Worm (Caenorhabditis elegans) whole organism, mixed stage, embryonic: ENCODE measurements around the gene tlk-1.

Experiments used
- M03D4.4 ChIP-seq: sonication (generic microtip); optimal IDR thresholded peaks from 2 replicates; lab custom pipeline; 2017; ENCODE audit warnings: mild to moderate bottlenecking, missing genetic modification characterization, missing compliant biosample characterization
- bed-3 ChIP-seq: fragments of 200-800 bp; sonication (Bioruptor generic); optimal IDR thresholded peaks from 3 replicates; lab custom pipeline; 2018; ENCODE audit warnings: mild to moderate bottlenecking, missing genetic modification characterization, moderate library complexity, missing compliant biosample characterization
- ceh-39 ChIP-seq: fragments of 150-350 bp; optimal IDR thresholded peaks from 2 replicates; lab custom pipeline; 2014; ENCODE audit warnings: missing biosample characterization, missing genetic modification characterization
- ceh-43 ChIP-seq: fragments of 200-800 bp; sonication (Bioruptor generic); optimal IDR thresholded peaks from 2 replicates; lab custom pipeline; 2018; ENCODE audit warnings: mild to moderate bottlenecking, missing genetic modification characterization, moderate library complexity, missing compliant biosample characterization
- ceh-83 ChIP-seq: fragments of 200-800 bp; sonication (Bioruptor generic); optimal IDR thresholded peaks from 2 replicates; lab custom pipeline; 2018; ENCODE audit warnings: mild to moderate bottlenecking, missing genetic modification characterization, missing compliant biosample characterization
- cnd-1 ChIP-seq: fragments of 200-800 bp; sonication (Bioruptor generic); optimal IDR thresholded peaks from 2 replicates; lab custom pipeline; 2018; ENCODE audit warnings: mild to moderate bottlenecking, missing genetic modification characterization, missing compliant biosample characterization
- drap-1 ChIP-seq: fragments of 200-800 bp; sonication (Bioruptor generic); optimal IDR thresholded peaks from 3 replicates; lab custom pipeline; 2018; ENCODE audit warnings: mild to moderate bottlenecking, missing genetic modification characterization, missing compliant biosample characterization
- elt-1 ChIP-seq: sonication (generic microtip); optimal IDR thresholded peaks from 2 replicates; lab custom pipeline; 2017; ENCODE audit warnings: missing genetic modification characterization, mild to moderate bottlenecking, missing compliant biosample characterization, antibody characterized with exemption, moderate library complexity, borderline replicate concordance; ENCODE audit not compliant: insufficient read depth
- flh-1 ChIP-seq: fragments of 200-800 bp; sonication (Bioruptor generic); optimal IDR thresholded peaks from 2 replicates; lab custom pipeline; 2018; ENCODE audit warnings: mild to moderate bottlenecking, missing genetic modification characterization, moderate library complexity, missing compliant biosample characterization
- hlh-1 ChIP-seq: fragments of 150-350 bp; optimal IDR thresholded peaks from 2 replicates; lab custom pipeline; 2014; ENCODE audit warnings: missing biosample characterization, missing genetic modification reagents, missing genetic modification characterization
- lin-13 ChIP-seq: fragments of 150-350 bp; optimal IDR thresholded peaks from 2 replicates; lab custom pipeline; 2014; ENCODE audit warnings: missing biosample characterization, missing genetic modification characterization
- lin-32 ChIP-seq: fragments of 200-800 bp; sonication (Bioruptor generic); optimal IDR thresholded peaks from 2 replicates; lab custom pipeline; 2018; ENCODE audit warnings: mild to moderate bottlenecking, missing genetic modification characterization, missing compliant biosample characterization
- lsy-2 ChIP-seq: fragments of 150-350 bp; optimal IDR thresholded peaks from 2 replicates; lab custom pipeline; 2014; ENCODE audit warnings: missing biosample characterization, missing genetic modification characterization
- mab-5 ChIP-seq: fragments of 150-350 bp; optimal IDR thresholded peaks from 2 replicates; lab custom pipeline; 2014; ENCODE audit warnings: missing biosample characterization, missing genetic modification characterization
- mep-1 ChIP-seq: fragments of 150-350 bp; optimal IDR thresholded peaks from 2 replicates; lab custom pipeline; 2017; ENCODE audit warnings: missing biosample characterization, missing genetic modification reagents, missing genetic modification characterization, inconsistent platforms
- mls-2 ChIP-seq: sonication (generic microtip); optimal IDR thresholded peaks from 2 replicates; lab custom pipeline; 2016; ENCODE audit warnings: mild to moderate bottlenecking, missing genetic modification characterization, moderate library complexity, missing compliant biosample characterization
- nhr-12 ChIP-seq: fragments of 150-350 bp; optimal IDR thresholded peaks from 2 replicates; lab custom pipeline; 2014; ENCODE audit warnings: missing biosample characterization, missing genetic modification characterization
- nhr-2 ChIP-seq: fragments of 150-350 bp; optimal IDR thresholded peaks from 2 replicates; lab custom pipeline; 2014; ENCODE audit warnings: missing biosample characterization, missing genetic modification characterization
- nhr-237 ChIP-seq: fragments of 150-350 bp; optimal IDR thresholded peaks from 2 replicates; lab custom pipeline; 2014; ENCODE audit warnings: missing biosample characterization, missing genetic modification characterization
- pha-4 ChIP-seq: fragments of 150-350 bp; optimal IDR thresholded peaks from 2 replicates; lab custom pipeline; 2018; ENCODE audit warnings: missing biosample characterization, missing genetic modification reagents, missing genetic modification characterization
- sem-2 ChIP-seq: fragments of 200-800 bp; sonication (Bioruptor generic); optimal IDR thresholded peaks from 2 replicates; lab custom pipeline; 2018; ENCODE audit warnings: mild to moderate bottlenecking, missing genetic modification characterization, missing compliant biosample characterization
- snpc-4 ChIP-seq: fragments of 150-350 bp; optimal IDR thresholded peaks from 2 replicates; lab custom pipeline; 2014; ENCODE audit warnings: missing biosample characterization, missing genetic modification characterization
- tbx-8 ChIP-seq: fragments of 200-800 bp; sonication (Bioruptor generic); optimal IDR thresholded peaks from 2 replicates; lab custom pipeline; 2018; ENCODE audit warnings: mild to moderate bottlenecking, missing genetic modification characterization, moderate library complexity, missing compliant biosample characterization
- unc-120 ChIP-seq: sonication (generic microtip); optimal IDR thresholded peaks from 2 replicates; lab custom pipeline; 2017; ENCODE audit warnings: missing genetic modification characterization, missing compliant biosample characterization; ENCODE audit not compliant: poor library complexity, severe bottlenecking
- unc-39 ChIP-seq: fragments of 150-350 bp; optimal IDR thresholded peaks from 2 replicates; lab custom pipeline; 2014; ENCODE audit warnings: missing biosample characterization, missing genetic modification characterization
- unc-62 ChIP-seq: fragments of 150-350 bp; optimal IDR thresholded peaks from 2 replicates; lab custom pipeline; 2014; ENCODE audit warnings: missing biosample characterization, missing genetic modification reagents, missing genetic modification characterization
- zip-8 ChIP-seq: fragments of 150-350 bp; optimal IDR thresholded peaks from 2 replicates; lab custom pipeline; 2014; ENCODE audit warnings: missing biosample characterization, missing genetic modification characterization
- ztf-11 ChIP-seq: fragments of 150-350 bp; optimal IDR thresholded peaks from 2 replicates; lab custom pipeline; 2014; ENCODE audit warnings: missing biosample characterization, missing genetic modification characterization

Gene tlk-1

DNA sequence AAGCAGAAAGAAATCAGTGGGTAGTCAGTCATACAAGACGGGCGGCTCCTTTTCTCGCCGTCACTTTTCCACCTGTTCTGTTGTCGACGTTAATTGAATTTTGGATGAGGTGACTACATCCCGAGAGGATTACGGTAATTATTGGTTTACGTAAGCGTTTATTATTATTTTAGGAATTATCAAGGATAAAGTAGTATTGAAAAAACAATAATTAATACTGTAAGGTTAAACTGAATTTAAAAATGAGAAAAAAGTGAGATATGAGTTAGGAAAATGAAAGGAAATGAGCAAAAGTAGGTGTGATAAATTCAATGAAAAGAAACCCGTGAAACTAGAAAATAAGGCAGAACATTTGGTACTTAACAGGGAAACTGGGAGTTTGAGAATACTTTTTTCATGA, 39.3 kb downstream of the tlk-1 start, which contains the start of gene hlh-4:
Gene hlh-4, minus strand, starts transcription at position 101 of the 400 bp plus-strand sequence.
- TF ChIP-seq unc-120 (tag; lab: Kevin White, UChicago), result no peak
- TF ChIP-seq sem-2 (GFP tag; lab: Kevin White, UChicago), result no peak
- no peak for TF ChIP-seq ztf-11
- TF ChIP-seq lin-32 (GFP tag; lab: Kevin White, UChicago), result no peak
- no peak for TF ChIP-seq lin-13 (tag; lab: Kevin White, UChicago)
- no peak for TF ChIP-seq drap-1
- TF ChIP-seq lsy-2 (tag; lab: Kevin White, UChicago), result no peak
- TF ChIP-seq M03D4.4 (tag; lab: Kevin White, UChicago), result no peak
- TF ChIP-seq ceh-39 (tag; lab: Kevin White, UChicago), result no peak
- TF ChIP-seq unc-39 (tag; lab: Kevin White, UChicago), result no peak
- TF ChIP-seq nhr-237 (tag; lab: Kevin White, UChicago), result no peak
- TF ChIP-seq pha-4, result no peak
- TF ChIP-seq ceh-83 (GFP tag; lab: Kevin White, UChicago), result no peak

DNA sequence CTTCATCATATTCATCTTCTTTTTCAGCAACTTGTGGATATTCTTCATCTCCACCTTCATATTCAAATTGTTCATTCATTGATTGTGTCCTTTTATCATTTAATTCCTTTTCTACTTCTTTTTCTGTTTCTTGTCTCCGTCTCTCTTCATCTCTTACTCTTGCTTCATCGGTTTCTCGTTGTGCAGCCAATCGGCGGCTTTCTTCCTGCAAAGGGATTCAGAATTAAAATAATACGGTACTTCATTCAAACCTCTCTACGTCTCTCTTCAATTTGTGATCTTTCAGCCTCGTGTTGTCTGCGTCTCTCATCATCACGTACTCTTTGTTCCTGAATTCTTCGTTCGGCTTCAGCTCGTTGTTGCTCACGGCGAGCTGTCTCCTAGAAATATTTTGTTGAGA, 41.0 kb downstream of the tlk-1 start:
- TF ChIP-seq lsy-2 (tag; lab: Kevin White, UChicago) (peak; percentile 41), lin-13 (tag; lab: Kevin White, UChicago) (no peak)
- TF ChIP-seq, all 35 proteins: peak for 1

DNA sequence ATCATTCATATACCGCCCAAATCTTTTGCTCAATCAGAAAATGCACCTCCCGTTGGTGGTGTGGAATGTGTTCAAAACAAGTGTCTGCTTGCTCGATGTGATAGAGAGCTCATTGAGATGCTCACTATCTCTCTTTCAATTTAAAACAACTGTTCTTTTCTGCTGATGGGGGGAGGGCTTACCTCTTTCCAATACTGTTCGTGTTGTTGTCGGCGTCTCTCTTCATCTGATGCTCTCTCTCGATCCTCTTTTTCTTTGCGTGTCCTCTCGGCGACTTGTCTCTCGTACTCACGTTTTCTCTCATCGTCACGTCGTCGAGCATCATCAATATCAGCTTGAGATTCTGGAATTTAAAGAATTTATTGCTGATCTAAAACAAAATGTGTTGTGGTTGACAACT, 42.3 kb downstream of the tlk-1 start:
- TF ChIP-seq cnd-1 (tag; lab: Kevin White, UChicago), result no peak
- TF ChIP-seq pha-4, result no peak
- TF ChIP-seq zip-8 (tag; lab: Kevin White, UChicago), result no peak
- TF ChIP-seq mep-1 (tag; lab: Kevin White, UChicago), result no peak
- TF ChIP-seq sem-2 (GFP tag; lab: Kevin White, UChicago), result no peak
- no peak for TF ChIP-seq M03D4.4 (tag; lab: Kevin White, UChicago)
- TF ChIP-seq unc-120 (tag; lab: Kevin White, UChicago), result peak; percentile 27
- TF ChIP-seq tbx-8, result no peak
- TF ChIP-seq lin-32 (GFP tag; lab: Kevin White, UChicago), result no peak
- TF ChIP-seq snpc-4 (tag; lab: Kevin White, UChicago), result no peak
- TF ChIP-seq unc-62 (GFP tag; lab: Kevin White, UChicago), result peak; percentile 69
- no peak for TF ChIP-seq nhr-237 (tag; lab: Kevin White, UChicago)
- TF ChIP-seq nhr-2 (tag; lab: Kevin White, UChicago), result no peak
- no peak for TF ChIP-seq nhr-12 (tag; lab: Kevin White, UChicago)
- TF ChIP-seq elt-1 (tag; lab: Kevin White, UChicago), result no peak
- peak; percentile 95 for TF ChIP-seq hlh-1
- TF ChIP-seq flh-1, result no peak
- TF ChIP-seq, all 35 proteins: peak for 3

DNA sequence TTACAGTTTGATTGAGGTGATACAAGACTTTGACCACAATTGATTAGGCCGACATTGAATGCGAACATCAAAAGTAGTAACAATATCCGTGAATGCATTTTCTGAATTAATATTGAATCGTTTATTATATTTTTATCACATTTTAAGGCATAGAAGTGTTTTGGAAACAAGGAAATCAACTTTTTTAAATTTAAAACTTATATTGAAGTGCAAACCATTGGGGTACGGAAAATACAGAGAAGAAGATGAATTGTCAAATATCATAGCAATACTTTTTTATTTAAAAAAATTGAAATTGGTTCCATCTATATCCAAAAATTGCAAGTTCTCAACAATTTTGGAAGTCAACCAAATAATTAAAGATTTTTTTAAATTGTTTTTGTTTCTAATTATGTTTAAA, 43.6 kb downstream of the tlk-1 start, which contains the start of gene T05G5.1:
Gene T05G5.1, minus strand, starts transcription at position 101 of the 400 bp plus-strand sequence.
- TF ChIP-seq cnd-1 (tag; lab: Kevin White, UChicago) (no peak), pha-4 (no peak), lin-32 (GFP tag; lab: Kevin White, UChicago) (no peak), hlh-1 (no peak), zip-8 (tag; lab: Kevin White, UChicago) (no peak), flh-1 (no peak), ceh-39 (tag; lab: Kevin White, UChicago) (no peak), ceh-43 (GFP tag; lab: Kevin White, UChicago) (no peak), unc-62 (GFP tag; lab: Kevin White, UChicago) (no peak), nhr-237 (tag; lab: Kevin White, UChicago) (no peak), mab-5 (tag; lab: Kevin White, UChicago) (no peak), bed-3 (GFP tag; lab: Kevin White, UChicago) (no peak), tbx-8 (no peak)

ce11 chrIII:9744525-9744924, 44.8 kb downstream of the tlk-1 start:
- TF ChIP-seq mls-2 (no peak), hlh-1 (peak; percentile 51), ceh-39 (tag; lab: Kevin White, UChicago) (no peak), unc-62 (GFP tag; lab: Kevin White, UChicago) (peak; percentile 68), unc-120 (tag; lab: Kevin White, UChicago) (peak; percentile 67)
